Worm (Caenorhabditis elegans): ENCODE results near the gene atad-3.
"Not testable (repeated sequence)": the region's sequence is repeated elsewhere in the genome, so short reads cannot be mapped to it uniquely, and the experiment has no call there.

The atad-3 gene

DNA sequence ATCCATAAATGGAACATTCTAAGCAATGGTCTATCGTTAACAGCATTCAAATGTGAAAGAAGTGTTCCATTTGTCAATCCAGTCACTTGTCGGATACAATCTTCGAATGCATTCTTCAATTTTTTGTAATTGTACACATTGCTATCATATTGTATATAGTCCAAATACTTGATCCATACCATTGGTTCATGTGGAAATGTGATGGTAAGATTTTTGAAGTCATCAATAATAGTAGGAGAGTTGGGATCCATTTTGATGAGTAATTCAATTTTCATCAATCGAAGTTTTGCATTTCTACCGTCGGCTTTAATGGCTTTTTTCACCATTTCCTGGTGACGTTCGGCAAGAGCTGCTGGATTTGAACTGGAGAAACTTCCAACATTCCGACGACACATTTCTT, 3.2 kb upstream of the atad-3 start:
- no peak for TF ChIP-seq dve-1 (tag; optimal IDR thresholded peaks at IDR 0.05)
- TF ChIP-seq ceh-14 (tag; optimal IDR thresholded peaks at IDR 0.05) = no peak
- TF ChIP-seq elt-4 (tag; optimal IDR thresholded peaks at IDR 0.05) = no peak
- no peak for TF ChIP-seq tbx-7 (tag; optimal IDR thresholded peaks at IDR 0.05)
- TF ChIP-seq nfya-1 (tag; optimal IDR thresholded peaks at IDR 0.05) = no peak
- TF ChIP-seq fax-1 (tag; optimal IDR thresholded peaks at IDR 0.05) = no peak
- no peak for TF ChIP-seq C38D4.7 (GFP tag; optimal IDR thresholded peaks at IDR 0.05)
- no peak for TF ChIP-seq ceh-2 (tag; optimal IDR thresholded peaks at IDR 0.05)

- TF ChIP-seq hlh-8 (tag; optimal IDR thresholded peaks at IDR 0.05) (no peak), C08G9.2 (tag; optimal IDR thresholded peaks at IDR 0.05) (no peak), hlh-13 (GFP tag; optimal IDR thresholded peaks at IDR 0.05) (no peak), fkh-6 (tag; optimal IDR thresholded peaks at IDR 0.05) (no peak), unc-55 (GFP tag; optimal IDR thresholded peaks at IDR 0.05) (no peak), lim-6 (tag; optimal IDR thresholded peaks at IDR 0.05) (no peak), hlh-30 (tag; optimal IDR thresholded peaks at IDR 0.05; ENCODE audit: insufficient read depth) (no peak), pat-9 (tag; optimal IDR thresholded peaks at IDR 0.05) (no peak), zip-5 (tag; optimal IDR thresholded peaks at IDR 0.05) (no peak), K09A11.1 (tag; optimal IDR thresholded peaks at IDR 0.05; ENCODE audit: insufficient read depth) (no peak), unc-3 (GFP tag; conservative IDR thresholded peaks at IDR 0.05) (no peak), unc-3 (tag; optimal IDR thresholded peaks at IDR 0.05) (no peak), npax-4 (tag; optimal IDR thresholded peaks at IDR 0.05) (no peak)
Observed at ce11 chrII:10247154-10247553, 1.6 kb upstream of the atad-3 start.

- TF ChIP-seq tbx-7 (tag; optimal IDR thresholded peaks at IDR 0.05) (peak; percentile 22), rnt-1 (tag; optimal IDR thresholded peaks at IDR 0.05) (peak; percentile 5), ceh-45 (GFP tag; IDR thresholded peaks at IDR 0.05) (0 out of 2 replicates have a peak, but pooled peaks have one; percentile 44), unc-3 (GFP tag; conservative IDR thresholded peaks at IDR 0.05) (peak; percentile 45; the same call in 1 of the 2 replicates), ceh-31 (tag; optimal IDR thresholded peaks at IDR 0.05) (peak; percentile 70), tbx-2 (tag; optimal IDR thresholded peaks at IDR 0.05) (peak; percentile 43), C08G9.2 (tag; optimal IDR thresholded peaks at IDR 0.05) (peak; percentile 5), ets-4 (tag; optimal IDR thresholded peaks at IDR 0.05) (peak; percentile 5)
- not testable (repeated sequence) for TF ChIP-seq unc-3 (tag; optimal IDR thresholded peaks at IDR 0.05)
Observed at ce11 chrII:10247594-10248283, 1.1 kb upstream of the atad-3 start, which contains the start of gene nrde-2. TSS of gene nrde-2 (minus strand) at chrII:10247638.

DNA sequence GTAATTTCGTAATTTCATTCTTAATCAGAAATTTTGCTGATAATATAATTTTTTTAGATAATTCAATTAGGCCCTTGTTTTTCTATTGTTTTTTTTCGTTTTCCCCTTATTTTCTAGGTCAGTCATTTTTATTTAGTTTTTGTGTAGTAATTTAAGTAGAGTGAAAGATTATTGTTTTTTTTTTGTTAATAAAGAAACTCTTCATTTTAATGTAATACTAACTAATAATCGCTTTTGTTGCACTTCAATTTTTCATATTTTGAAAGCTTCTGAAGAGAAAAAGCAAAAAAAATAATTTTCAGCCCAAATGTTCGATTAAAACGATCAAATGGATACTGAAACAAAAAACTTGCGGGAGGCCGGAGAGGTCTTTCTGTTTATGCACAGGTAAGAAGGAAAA, 2.2 kb downstream of the atad-3 start, which contains the start of gene F54B3.1:
Gene F54B3.1 (plus strand): TSS at position 301 of the 400 bp plus-strand sequence.
- no peak for TF ChIP-seq elt-4 (tag; optimal IDR thresholded peaks at IDR 0.05)
- TF ChIP-seq unc-3 (GFP tag; conservative IDR thresholded peaks at IDR 0.05) = no peak
- TF ChIP-seq unc-3 (tag; optimal IDR thresholded peaks at IDR 0.05) = no peak
- no peak for TF ChIP-seq pha-4 (tag; optimal IDR thresholded peaks at IDR 0.05)
- no peak for TF ChIP-seq pag-3 (tag; optimal IDR thresholded peaks at IDR 0.05; ENCODE audit: borderline replicate concordance)
- TF ChIP-seq ceh-48 (tag; optimal IDR thresholded peaks at IDR 0.05) = no peak
- TF ChIP-seq ceh-31 (tag; optimal IDR thresholded peaks at IDR 0.05) = no peak

DNA sequence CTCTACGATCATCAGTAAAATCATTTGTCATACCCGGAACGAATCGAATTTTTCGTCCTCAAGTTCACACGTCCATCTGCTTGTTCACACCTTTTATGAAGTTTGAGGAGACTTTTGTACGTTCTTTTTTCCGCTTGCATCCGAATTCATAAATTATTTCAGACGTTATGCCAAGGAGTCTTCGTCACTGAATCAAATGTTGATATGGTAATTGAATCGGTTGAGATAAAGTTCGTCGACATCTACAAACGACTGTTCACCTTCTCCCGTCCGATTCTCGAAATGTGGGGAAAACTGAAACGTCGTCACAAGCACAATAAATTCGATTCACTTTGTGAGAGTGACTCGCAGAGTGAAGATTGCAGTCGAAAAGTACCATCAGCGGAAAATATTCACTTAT, 3.3 kb downstream of the atad-3 start:
- TF ChIP-seq ceh-6 (GFP tag; optimal IDR thresholded peaks at IDR 0.05) = no peak
- no peak for TF ChIP-seq che-1 (tag; optimal IDR thresholded peaks at IDR 0.05)
- no peak for TF ChIP-seq dve-1 (tag; optimal IDR thresholded peaks at IDR 0.05)
- TF ChIP-seq Y22D7AL.16 (tag; optimal IDR thresholded peaks at IDR 0.05) = no peak
- TF ChIP-seq sdc-2 (tag; optimal IDR thresholded peaks at IDR 0.05) = no peak
- no peak for TF ChIP-seq ets-4 (tag; optimal IDR thresholded peaks at IDR 0.05)
- no peak for TF ChIP-seq pat-9 (tag; optimal IDR thresholded peaks at IDR 0.05)
- no peak for TF ChIP-seq ceh-31 (tag; optimal IDR thresholded peaks at IDR 0.05)
- TF ChIP-seq ttx-3 (tag; optimal IDR thresholded peaks at IDR 0.05) = no peak
- no peak for TF ChIP-seq nfya-1 (tag; optimal IDR thresholded peaks at IDR 0.05)
- TF ChIP-seq elt-4 (tag; optimal IDR thresholded peaks at IDR 0.05) = no peak
